Worm (Caenorhabditis elegans): ENCODE results near the gene F16G10.5.

Gene F16G10.5

DNA sequence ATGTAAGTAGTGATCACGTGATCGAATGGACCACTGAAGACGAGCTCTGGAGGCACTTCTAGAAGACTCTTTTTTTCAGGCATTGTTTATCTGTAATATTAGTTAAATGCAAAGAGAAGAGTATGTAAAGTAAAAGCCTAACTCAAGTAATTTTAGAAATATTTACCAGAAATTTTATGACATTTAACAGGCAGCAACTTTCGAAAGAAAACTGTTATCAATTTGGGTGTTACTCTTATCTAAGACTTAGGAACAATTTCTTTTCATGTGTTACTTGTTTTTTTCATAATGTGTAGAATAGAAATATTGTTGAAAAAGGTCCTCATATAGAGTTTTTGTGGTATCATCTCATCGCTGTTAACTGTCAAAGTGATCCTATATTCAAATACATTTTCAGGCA, 50.8 kb downstream of the F16G10.5 start, which contains the start of the genes F42G2.5 and F42G2.7:
Gene F42G2.5 (minus strand): TSS at position 101 of the 400 bp plus-strand sequence.
Gene F42G2.7 (plus strand): TSS at position 270 of the 400 bp plus-strand sequence.
- no peak for TF ChIP-seq lag-1 (GFP tag; IDR thresholded peaks at IDR 0.05)
- no peak for TF ChIP-seq tbx-9 (tag; optimal IDR thresholded peaks at IDR 0.05; ENCODE audit: borderline replicate concordance)
- no peak for TF ChIP-seq K11D2.4 (GFP tag; IDR thresholded peaks at IDR 0.05)
- TF ChIP-seq him-1 (tag; optimal IDR thresholded peaks at IDR 0.05), result no peak
